Worm (Caenorhabditis elegans) whole organism, late embryonic: ENCODE results near the gene T23G4.127.

Experiments used
- C38D4.7 ChIP-seq: fragments of 200-800 bp; sonication (Bioruptor generic); optimal IDR thresholded peaks from 2 replicates; lab custom pipeline; 2018; ENCODE audit warnings: mild to moderate bottlenecking, missing genetic modification characterization, moderate library complexity, missing compliant biosample characterization
- K02D7.2 ChIP-seq: sonication (generic microtip); optimal IDR thresholded peaks from 2 replicates; lab custom pipeline; 2017; ENCODE audit warnings: mild to moderate bottlenecking, missing genetic modification characterization, missing compliant biosample characterization
- T23F11.4 ChIP-seq: fragments of 200-800 bp; sonication (Bioruptor generic); optimal IDR thresholded peaks from 2 replicates; lab custom pipeline; 2018; ENCODE audit warnings: mild to moderate bottlenecking, missing genetic modification characterization, missing compliant biosample characterization
- ceh-14 ChIP-seq: sonication (generic microtip); optimal IDR thresholded peaks from 2 replicates; lab custom pipeline; 2016; ENCODE audit warnings: missing genotype, missing genetic modification characterization, missing compliant biosample characterization
- ceh-18 ChIP-seq: sonication (generic microtip); optimal IDR thresholded peaks from 2 replicates; lab custom pipeline; 2016; ENCODE audit warnings: missing genetic modification characterization, missing compliant biosample characterization
- ceh-19 ChIP-seq: fragments of 200-800 bp; sonication (Bioruptor generic); optimal IDR thresholded peaks from 2 replicates; lab custom pipeline; 2018; ENCODE audit warnings: mild to moderate bottlenecking, missing genetic modification characterization, missing compliant biosample characterization
- ceh-2 ChIP-seq: sonication (generic microtip); optimal IDR thresholded peaks from 2 replicates; lab custom pipeline; 2016; ENCODE audit warnings: missing genotype, missing genetic modification characterization, missing compliant biosample characterization
- ceh-34 ChIP-seq: sonication (generic microtip); optimal IDR thresholded peaks from 2 replicates; lab custom pipeline; 2016; ENCODE audit warnings: mild to moderate bottlenecking, missing genetic modification characterization, missing compliant biosample characterization
- ceh-48 ChIP-seq: sonication (generic microtip); optimal IDR thresholded peaks from 2 replicates; lab custom pipeline; 2016; ENCODE audit warnings: missing genetic modification characterization, inconsistent platforms, missing compliant biosample characterization
- ceh-6 ChIP-seq: fragments of 200-800 bp; sonication (Bioruptor generic); optimal IDR thresholded peaks from 2 replicates; lab custom pipeline; 2018; ENCODE audit warnings: mild to moderate bottlenecking, missing genetic modification characterization, missing compliant biosample characterization
- ceh-9 ChIP-seq: sonication (generic microtip); optimal IDR thresholded peaks from 2 replicates; lab custom pipeline; 2016; ENCODE audit warnings: mild to moderate bottlenecking, missing genetic modification characterization, inconsistent platforms, missing compliant biosample characterization
- dmd-4 ChIP-seq: sonication (generic microtip); optimal IDR thresholded peaks from 2 replicates; lab custom pipeline; 2016; ENCODE audit warnings: borderline replicate concordance, missing genetic modification characterization, missing compliant biosample characterization
- dve-1 ChIP-seq: sonication (generic microtip); optimal IDR thresholded peaks from 2 replicates; lab custom pipeline; 2017; ENCODE audit warnings: antibody characterized with exemption, mild to moderate bottlenecking, missing genetic modification characterization, missing compliant biosample characterization
- elt-2 ChIP-seq: sonication (generic microtip); optimal IDR thresholded peaks from 2 replicates; lab custom pipeline; 2016; ENCODE audit warnings: missing genetic modification reagents, missing genetic modification characterization, missing compliant biosample characterization
- elt-4 ChIP-seq: sonication (generic microtip); optimal IDR thresholded peaks from 2 replicates; lab custom pipeline; 2016; ENCODE audit warnings: missing genetic modification characterization, missing compliant biosample characterization
- eyg-1 ChIP-seq: sonication (generic microtip); optimal IDR thresholded peaks from 2 replicates; lab custom pipeline; 2016; ENCODE audit warnings: missing genotype, missing genetic modification characterization, missing compliant biosample characterization
- fax-1 ChIP-seq: sonication (generic microtip); optimal IDR thresholded peaks from 2 replicates; lab custom pipeline; 2016; ENCODE audit warnings: missing genotype, missing genetic modification characterization, missing compliant biosample characterization
- fkh-10 ChIP-seq: fragments of 150-350 bp; optimal IDR thresholded peaks from 2 replicates; lab custom pipeline; 2014; ENCODE audit warnings: missing biosample characterization, missing genetic modification reagents, missing genetic modification characterization
- fkh-6 ChIP-seq: sonication (generic microtip); optimal IDR thresholded peaks from 2 replicates; lab custom pipeline; 2016; ENCODE audit warnings: missing genetic modification characterization, missing compliant biosample characterization
- hlh-30 ChIP-seq: sonication (generic microtip); optimal IDR thresholded peaks from 2 replicates; lab custom pipeline; 2017; ENCODE audit warnings: antibody characterized with exemption, missing genetic modification characterization, missing compliant biosample characterization; ENCODE audit not compliant: insufficient read depth
- hlh-6 ChIP-seq: sonication (generic microtip); optimal IDR thresholded peaks from 2 replicates; lab custom pipeline; 2016; ENCODE audit warnings: missing genotype, missing genetic modification characterization, missing compliant biosample characterization
- hlh-8 ChIP-seq: sonication (generic microtip); optimal IDR thresholded peaks from 2 replicates; lab custom pipeline; 2016; ENCODE audit warnings: missing genotype, missing genetic modification characterization, missing compliant biosample characterization
- lin-11 ChIP-seq: fragments of 200-800 bp; sonication (Bioruptor generic); optimal IDR thresholded peaks from 2 replicates; lab custom pipeline; 2018; ENCODE audit warnings: mild to moderate bottlenecking, missing genetic modification characterization, missing compliant biosample characterization
- madf-2 ChIP-seq: sonication (generic microtip); optimal IDR thresholded peaks from 2 replicates; lab custom pipeline; 2017; ENCODE audit warnings: missing genetic modification characterization, missing compliant biosample characterization
- mec-3 ChIP-seq: sonication (generic microtip); optimal IDR thresholded peaks from 2 replicates; lab custom pipeline; 2016; ENCODE audit warnings: borderline replicate concordance, missing genetic modification characterization, missing compliant biosample characterization
- nhr-11 ChIP-seq: fragments of 150-350 bp; optimal IDR thresholded peaks from 2 replicates; lab custom pipeline; 2014; ENCODE audit warnings: missing biosample characterization, missing genetic modification characterization
- nhr-232 ChIP-seq: sonication (generic microtip); optimal IDR thresholded peaks from 2 replicates; lab custom pipeline; 2016; ENCODE audit warnings: missing genetic modification characterization, missing compliant biosample characterization
- odd-2 ChIP-seq: sonication (generic microtip); optimal IDR thresholded peaks from 2 replicates; lab custom pipeline; 2017; ENCODE audit warnings: antibody characterized with exemption, mild to moderate bottlenecking, missing genetic modification characterization, missing compliant biosample characterization
- pag-3 ChIP-seq: sonication (generic microtip); optimal IDR thresholded peaks from 2 replicates; lab custom pipeline; 2016; ENCODE audit warnings: missing compliant biosample characterization, missing genetic modification characterization, borderline replicate concordance
- pat-9 ChIP-seq: fragments of 200-800 bp; sonication (Bioruptor generic); optimal IDR thresholded peaks from 2 replicates; lab custom pipeline; 2018; ENCODE audit warnings: mild to moderate bottlenecking, missing genetic modification characterization, moderate library complexity, missing compliant biosample characterization
- pax-1 ChIP-seq: fragments of 150-350 bp; optimal IDR thresholded peaks from 2 replicates; lab custom pipeline; 2014; ENCODE audit warnings: missing biosample characterization, missing genetic modification characterization
- ref-2 ChIP-seq: sonication (generic microtip); optimal IDR thresholded peaks from 2 replicates; lab custom pipeline; 2016; ENCODE audit warnings: missing genetic modification characterization, missing compliant biosample characterization
- sox-4 ChIP-seq: sonication (generic microtip); optimal IDR thresholded peaks from 2 replicates; lab custom pipeline; 2017; ENCODE audit warnings: mild to moderate bottlenecking, missing genetic modification characterization, inconsistent platforms, missing compliant biosample characterization
- syd-9 ChIP-seq: sonication (generic microtip); optimal IDR thresholded peaks from 2 replicates; lab custom pipeline; 2016; ENCODE audit warnings: mild to moderate bottlenecking, missing genetic modification characterization, moderate library complexity, missing compliant biosample characterization
- tbx-2 ChIP-seq: sonication (generic microtip); optimal IDR thresholded peaks from 2 replicates; lab custom pipeline; 2016; ENCODE audit warnings: missing genetic modification characterization, missing compliant biosample characterization
- unc-3 ChIP-seq, 2 experiments: fragments of 200-800 bp in 1 of 2; sonication (Bioruptor generic) in 1 of 2; sonication (generic microtip) in 1 of 2; conservative IDR thresholded peaks in 1 of 2; optimal IDR thresholded peaks in 1 of 2; 2 replicates each; pipeline versions ENCODE4 v1.3.6 to Lab custom; 2016 to 2022; ENCODE audit warnings: missing compliant biosample characterization in 2 of 2, missing genetic modification characterization in 2 of 2, missing genetic modification reagents in 1 of 2
- unc-42 ChIP-seq: sonication (generic microtip); optimal IDR thresholded peaks from 2 replicates; lab custom pipeline; 2016; ENCODE audit warnings: missing genotype, missing genetic modification characterization, missing compliant biosample characterization
- unc-86 ChIP-seq: sonication (generic microtip); optimal IDR thresholded peaks from 2 replicates; lab custom pipeline; 2016; ENCODE audit warnings: missing genetic modification characterization, missing compliant biosample characterization
- zip-5 ChIP-seq: sonication (generic microtip); optimal IDR thresholded peaks from 2 replicates; lab custom pipeline; 2016; ENCODE audit warnings: missing genetic modification characterization, missing compliant biosample characterization
- ztf-16 ChIP-seq: sonication (generic microtip); optimal IDR thresholded peaks from 2 replicates; lab custom pipeline; 2017; ENCODE audit warnings: missing genetic modification characterization, missing compliant biosample characterization

T23G4.127 gene

DNA sequence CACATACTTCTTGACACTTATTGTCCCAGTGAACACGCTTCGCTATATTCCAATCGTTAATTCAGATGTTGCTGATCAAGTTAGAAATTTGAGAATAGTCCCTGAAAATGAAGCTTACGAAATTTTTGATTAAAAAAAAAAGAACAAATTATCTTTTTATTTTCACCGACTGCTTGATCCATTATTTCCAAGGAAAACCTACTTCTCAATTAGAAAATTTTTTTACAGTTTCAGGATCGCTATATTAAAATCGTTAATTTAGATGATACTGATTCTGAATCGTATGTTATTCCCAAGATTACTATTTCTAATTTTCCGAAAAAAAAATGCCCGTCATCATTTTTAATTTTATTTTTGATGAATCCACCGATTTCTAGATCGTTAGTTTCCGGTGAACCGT lies at the start of gene T23G4.127:
Gene T23G4.127, minus strand, starts transcription at position 101 of the 400 bp plus-strand sequence.
- TF ChIP-seq ceh-6 (GFP tag; lab: Kevin White, UChicago) (no peak), lin-11 (no peak), C38D4.7 (no peak)

- TF ChIP-seq K02D7.2 (tag; lab: Kevin White, UChicago) (no peak), fax-1 (tag; lab: Kevin White, UChicago) (no peak), dmd-4 (no peak), madf-2 (no peak), hlh-6 (tag; lab: Kevin White, UChicago) (no peak), ztf-16 (no peak), unc-42 (no peak), ceh-48 (tag; lab: Kevin White, UChicago) (no peak), ceh-6 (GFP tag; lab: Kevin White, UChicago) (no peak), fkh-10 (no peak)
These were observed 46.9 kb upstream of the T23G4.127 start, which contains the start of gene C47A4.5 for ce11 chrIV:13745409-13745808. Gene C47A4.5, plus strand, starts transcription at chrIV:13745709.

- TF ChIP-seq syd-9 (tag; lab: Kevin White, UChicago): no peak
- no peak for TF ChIP-seq odd-2 (tag; lab: Kevin White, UChicago)
- TF ChIP-seq tbx-2 (tag; lab: Kevin White, UChicago): no peak
- TF ChIP-seq hlh-30: no peak
- TF ChIP-seq sox-4 (tag; lab: Kevin White, UChicago): no peak
- no peak for TF ChIP-seq mec-3 (tag; lab: Kevin White, UChicago)
- no peak for TF ChIP-seq eyg-1
- no peak for TF ChIP-seq ceh-48 (tag; lab: Kevin White, UChicago)
- no peak for TF ChIP-seq ceh-18 (tag; lab: Kevin White, UChicago)
- no peak for TF ChIP-seq ceh-34 (tag; lab: Kevin White, UChicago)
- TF ChIP-seq elt-4: no peak
These were observed 43.7 kb upstream of the T23G4.127 start, which contains the start of gene C47A4.3 for ce11 chrIV:13742244-13742643. Gene C47A4.3, minus strand, starts transcription at chrIV:13742344.

ce11 chrIV:13727865-13728264 lies 29.4 kb upstream of the T23G4.127 start:
- TF ChIP-seq zip-5 (tag; lab: Kevin White, UChicago) (no peak), elt-2 (tag; lab: Kevin White, UChicago) (peak; percentile 62)

DNA sequence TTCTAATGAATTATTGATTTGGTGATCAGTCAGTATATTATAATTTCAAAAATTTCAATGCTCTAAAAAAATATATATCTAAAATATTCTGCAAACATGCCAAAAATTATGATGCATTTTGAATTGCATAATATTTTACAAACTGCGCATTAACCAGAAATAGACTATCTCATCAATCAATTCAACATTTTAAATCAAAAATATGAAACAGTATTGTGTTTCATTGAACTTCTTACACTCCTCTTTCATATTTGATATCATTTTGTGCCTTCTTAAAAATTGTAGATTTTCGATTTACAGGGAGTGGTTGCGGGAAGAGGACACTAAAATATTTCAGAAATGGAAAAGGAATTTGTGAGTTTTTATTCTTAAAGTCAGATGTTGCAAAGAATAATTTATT lies 28.1 kb upstream of the T23G4.127 start, which contains the start of gene ent-4:
Gene ent-4, plus strand, starts transcription at position 301 of the 400 bp plus-strand sequence.
- TF ChIP-seq unc-3 (GFP tag; conservative IDR thresholded peaks at IDR 0.05; lab: Robert Waterston, UW) (no peak), unc-3 (tag; optimal IDR thresholded peaks at IDR 0.05; lab: Kevin White, UChicago) (no peak), ceh-19 (GFP tag; lab: Kevin White, UChicago) (no peak), ceh-14 (tag; lab: Kevin White, UChicago) (no peak), hlh-8 (no peak), ref-2 (tag; lab: Kevin White, UChicago) (no peak), dmd-4 (no peak), odd-2 (tag; lab: Kevin White, UChicago) (no peak), nhr-232 (tag; lab: Kevin White, UChicago) (no peak), pax-1 (tag; lab: Kevin White, UChicago) (no peak), fkh-6 (no peak), dve-1 (tag; lab: Kevin White, UChicago) (no peak), ceh-2 (tag; lab: Kevin White, UChicago) (no peak), ceh-34 (tag; lab: Kevin White, UChicago) (no peak), T23F11.4 (GFP tag; lab: Kevin White, UChicago) (no peak), nhr-11 (tag; lab: Kevin White, UChicago) (no peak), unc-86 (tag; lab: Kevin White, UChicago) (no peak), pag-3 (tag; lab: Kevin White, UChicago) (no peak), ceh-9 (tag; lab: Kevin White, UChicago) (no peak), pat-9 (tag; lab: Kevin White, UChicago) (no peak)
